Fruit fly (Drosophila melanogaster) whole organism, embryonic: ENCODE results near the gene NimC1.

Experiments
- Abd-B ChIP-seq: fragments of 200-800 bp; sonication (Bioruptor generic); optimal IDR thresholded peaks from 2 replicates; lab custom pipeline; 2018; ENCODE audit warnings: missing biosample characterization, mild to moderate bottlenecking, missing genetic modification characterization, moderate library complexity
- Bdp1 ChIP-seq: fragments of 200-800 bp; sonication (Bioruptor generic); optimal IDR thresholded peaks from 3 replicates; lab custom pipeline; 2016; ENCODE audit warnings: missing biosample characterization, missing genetic modification characterization
- CG10209 ChIP-seq: fragments of 200-800 bp; sonication (Bioruptor generic); optimal IDR thresholded peaks from 3 replicates; lab custom pipeline; 2017; ENCODE audit warnings: missing biosample characterization, mild to moderate bottlenecking, missing genetic modification characterization, missing genetic modification reagents
- CG10274 ChIP-seq: fragments of 200-800 bp; sonication (Bioruptor generic); optimal IDR thresholded peaks from 3 replicates; lab custom pipeline; 2017; ENCODE audit warnings: missing biosample characterization, mild to moderate bottlenecking, missing genetic modification characterization
- CG10543 ChIP-seq: fragments of 200-800 bp; sonication (Bioruptor generic); optimal IDR thresholded peaks from 3 replicates; lab custom pipeline; 2017; ENCODE audit warnings: missing biosample characterization, mild to moderate bottlenecking, missing genetic modification characterization, moderate library complexity
- CG12299 ChIP-seq: fragments of 200-800 bp; sonication (Bioruptor generic); optimal IDR thresholded peaks from 2 replicates; lab custom pipeline; 2018; ENCODE audit warnings: missing biosample characterization, mild to moderate bottlenecking, missing genetic modification characterization
- CG15479 ChIP-seq: fragments of 200-800 bp; sonication (Bioruptor generic); optimal IDR thresholded peaks from 3 replicates; lab custom pipeline; 2019; ENCODE audit warnings: missing biosample characterization, mild to moderate bottlenecking, missing genetic modification characterization, moderate library complexity
- CG16779 ChIP-seq: fragments of 200-800 bp; sonication (Bioruptor generic); IDR thresholded peaks from 2 replicates; pipeline ENCODE4 v1.3.6; 2022; ENCODE audit warnings: missing biosample characterization, missing genetic modification characterization
- CG18764 ChIP-seq: fragments of 200-800 bp; sonication (Bioruptor generic); optimal IDR thresholded peaks from 3 replicates; lab custom pipeline; 2016; ENCODE audit warnings: missing biosample characterization, missing genetic modification characterization
- CG4854 ChIP-seq: fragments of 200-800 bp; sonication (Bioruptor generic); optimal IDR thresholded peaks from 2 replicates; lab custom pipeline; 2016; ENCODE audit warnings: missing biosample characterization, missing genetic modification characterization, inconsistent platforms
- CG6765 ChIP-seq: fragments of 200-800 bp; sonication (Bioruptor generic); optimal IDR thresholded peaks from 3 replicates; lab custom pipeline; 2017; ENCODE audit warnings: missing biosample characterization, mild to moderate bottlenecking, missing genetic modification characterization
- CG6854 ChIP-seq: fragments of 200-800 bp; sonication (Bioruptor generic); optimal IDR thresholded peaks from 3 replicates; lab custom pipeline; 2017; ENCODE audit warnings: missing biosample characterization, mild to moderate bottlenecking, missing genetic modification characterization
- CG7786 ChIP-seq: fragments of 200-800 bp; sonication (Bioruptor generic); optimal IDR thresholded peaks from 2 replicates; lab custom pipeline; 2016; ENCODE audit warnings: missing biosample characterization, missing genetic modification characterization
- CG7928 ChIP-seq: fragments of 200-800 bp; sonication (Bioruptor generic); optimal IDR thresholded peaks from 2 replicates; lab custom pipeline; 2017; ENCODE audit warnings: missing biosample characterization, mild to moderate bottlenecking, missing genetic modification characterization
- CG7963 ChIP-seq: fragments of 200-800 bp; sonication (Bioruptor generic); IDR thresholded peaks from 3 replicates; pipeline ENCODE4 v1.3.6; 2022; ENCODE audit warnings: missing biosample characterization, missing genetic modification characterization; ENCODE audit not compliant: partially characterized antibody
- CG8281 ChIP-seq: fragments of 200-800 bp; sonication (Bioruptor generic); optimal IDR thresholded peaks from 2 replicates; lab custom pipeline; 2018; ENCODE audit warnings: missing biosample characterization, mild to moderate bottlenecking, missing genetic modification characterization, moderate library complexity
- CG8944 ChIP-seq: fragments of 200-800 bp; sonication (Bioruptor generic); optimal IDR thresholded peaks from 3 replicates; lab custom pipeline; 2016; ENCODE audit warnings: missing biosample characterization, missing genetic modification characterization
- CG9876 ChIP-seq: fragments of 200-800 bp; sonication (Bioruptor generic); optimal IDR thresholded peaks from 2 replicates; lab custom pipeline; 2016; ENCODE audit warnings: missing biosample characterization, missing genetic modification characterization
- Doc3 ChIP-seq: fragments of 200-800 bp; sonication (Bioruptor generic); IDR thresholded peaks from 3 replicates; pipeline ENCODE4 v1.3.6; 2022; ENCODE audit warnings: missing biosample characterization, missing genetic modification characterization; ENCODE audit not compliant: partially characterized antibody
- Ets97D ChIP-seq: fragments of 200-800 bp; sonication (Bioruptor generic); optimal IDR thresholded peaks from 3 replicates; lab custom pipeline; 2016; ENCODE audit warnings: missing biosample characterization, missing genetic modification characterization
- HmgD ChIP-seq: fragments of 200-800 bp; sonication (Bioruptor generic); optimal IDR thresholded peaks from 3 replicates; lab custom pipeline; 2016; ENCODE audit warnings: missing biosample characterization, missing genetic modification characterization
- Hr3 ChIP-seq: fragments of 200-800 bp; sonication (Bioruptor generic); optimal IDR thresholded peaks from 3 replicates; lab custom pipeline; 2016; ENCODE audit warnings: missing biosample characterization, missing genetic modification characterization
- MBD-R2 ChIP-seq: fragments of 200-800 bp; sonication (Bioruptor generic); IDR thresholded peaks from 2 replicates; pipeline ENCODE4 v1.3.6; 2022; ENCODE audit warnings: missing biosample characterization, missing genetic modification characterization
- Nf-YB ChIP-seq: fragments of 200-800 bp; sonication (Bioruptor generic); optimal IDR thresholded peaks from 3 replicates; lab custom pipeline; 2019; ENCODE audit warnings: missing biosample characterization, mild to moderate bottlenecking, missing genetic modification characterization, moderate library complexity
- Sox100B ChIP-seq: fragments of 200-800 bp; sonication (Bioruptor generic); optimal IDR thresholded peaks from 3 replicates; lab custom pipeline; 2018; ENCODE audit warnings: missing biosample characterization, mild to moderate bottlenecking, missing genetic modification characterization
- Ssrp ChIP-seq: fragments of 200-800 bp; sonication (Bioruptor generic); optimal IDR thresholded peaks from 2 replicates; lab custom pipeline; 2018; ENCODE audit warnings: missing biosample characterization, mild to moderate bottlenecking, missing genetic modification characterization, moderate library complexity
- Tbp ChIP-seq: fragments of >200 bp; optimal IDR thresholded peaks from 2 replicates; lab custom pipeline; 2018; ENCODE audit warnings: missing biosample characterization, missing genetic modification characterization
- Vsx1 ChIP-seq: fragments of 200-800 bp; sonication (Bioruptor generic); optimal IDR thresholded peaks from 2 replicates; lab custom pipeline; 2017; ENCODE audit warnings: missing biosample characterization, mild to moderate bottlenecking, missing genetic modification characterization, missing genetic modification reagents
- al ChIP-seq: fragments of 200-800 bp; sonication (Bioruptor generic); IDR thresholded peaks from 2 replicates; pipeline ENCODE4 v1.3.6; 2022; ENCODE audit warnings: missing biosample characterization, missing genetic modification characterization
- bbx ChIP-seq: fragments of 200-800 bp; sonication (Bioruptor generic); IDR thresholded peaks from 2 replicates; pipeline ENCODE4 v1.3.6; 2022; ENCODE audit warnings: missing biosample characterization, missing genetic modification characterization; ENCODE audit not compliant: partially characterized antibody
- br ChIP-seq: fragments of >200 bp; optimal IDR thresholded peaks from 2 replicates; lab custom pipeline; 2017
- bsh ChIP-seq, 2 experiments: fragments of 200-800 bp; sonication (Bioruptor generic); optimal IDR thresholded peaks; 2 replicates each; lab custom pipeline; 2017 to 2018; ENCODE audit warnings: mild to moderate bottlenecking in 2 of 2, missing biosample characterization in 2 of 2, missing genetic modification characterization in 2 of 2, moderate library complexity in 1 of 2
- dysf ChIP-seq: fragments of 200-800 bp; sonication (Bioruptor generic); IDR thresholded peaks from 3 replicates; pipeline ENCODE4 v1.3.6; 2022; ENCODE audit warnings: missing biosample characterization, missing genetic modification characterization
- en ChIP-seq: fragments of 200-800 bp; sonication (Bioruptor generic); optimal IDR thresholded peaks from 2 replicates; lab custom pipeline; 2016; ENCODE audit warnings: missing biosample characterization, missing genetic modification characterization
- eve ChIP-seq, 2 experiments: fragments of >200 bp; optimal IDR thresholded peaks; 2 replicates each; lab custom pipeline; 2017; ENCODE audit warnings: missing biosample characterization in 2 of 2, missing genetic modification characterization in 2 of 2
- ftz-f1 ChIP-seq: fragments of 200-800 bp; sonication (Bioruptor generic); optimal IDR thresholded peaks from 2 replicates; lab custom pipeline; 2016; ENCODE audit warnings: missing biosample characterization, missing genetic modification characterization
- gcm ChIP-seq: fragments of 200-800 bp; sonication (Bioruptor generic); optimal IDR thresholded peaks from 2 replicates; lab custom pipeline; 2019; ENCODE audit warnings: missing biosample characterization, mild to moderate bottlenecking, missing genetic modification characterization, moderate library complexity
- ind ChIP-seq: fragments of 200-800 bp; sonication (Bioruptor generic); optimal IDR thresholded peaks from 3 replicates; lab custom pipeline; 2016; ENCODE audit warnings: missing biosample characterization, missing genetic modification characterization
- inv ChIP-seq: fragments of 200-800 bp; sonication (Bioruptor generic); IDR thresholded peaks from 2 replicates; pipeline ENCODE4 v1.3.6; 2022; ENCODE audit warnings: missing biosample characterization, missing genetic modification characterization; ENCODE audit not compliant: partially characterized antibody
- kah ChIP-seq: fragments of 200-800 bp; sonication (Bioruptor generic); optimal IDR thresholded peaks from 2 replicates; lab custom pipeline; 2018; ENCODE audit warnings: missing biosample characterization, mild to moderate bottlenecking, missing genetic modification characterization
- luna ChIP-seq: fragments of 200-800 bp; sonication (Bioruptor generic); optimal IDR thresholded peaks from 2 replicates; lab custom pipeline; 2016; ENCODE audit warnings: missing biosample characterization, missing genetic modification characterization
- mam ChIP-seq: fragments of 200-800 bp; sonication (Bioruptor generic); optimal IDR thresholded peaks from 3 replicates; lab custom pipeline; 2016; ENCODE audit warnings: missing biosample characterization, missing genetic modification characterization
- odd ChIP-seq: fragments of 200-800 bp; sonication (Bioruptor generic); optimal IDR thresholded peaks from 2 replicates; lab custom pipeline; 2017; ENCODE audit warnings: missing biosample characterization, mild to moderate bottlenecking, missing genetic modification characterization
- peb ChIP-seq: fragments of 200-800 bp; sonication (Bioruptor generic); IDR thresholded peaks from 2 replicates; pipeline ENCODE4 v1.3.6; 2022; ENCODE audit warnings: missing biosample characterization, missing genetic modification characterization
- repo ChIP-seq: fragments of 200-800 bp; sonication (Bioruptor generic); optimal IDR thresholded peaks from 2 replicates; lab custom pipeline; 2016; ENCODE audit warnings: missing biosample characterization, missing genetic modification characterization
- ro ChIP-seq: fragments of 200-800 bp; sonication (Bioruptor generic); IDR thresholded peaks from 2 replicates; pipeline ENCODE4 v1.3.6; 2022; ENCODE audit warnings: missing biosample characterization, missing genetic modification characterization
- schlank ChIP-seq: fragments of 200-800 bp; sonication (Bioruptor generic); optimal IDR thresholded peaks from 2 replicates; lab custom pipeline; 2018; ENCODE audit warnings: missing biosample characterization, mild to moderate bottlenecking, missing genetic modification characterization
- sisA ChIP-seq: fragments of 200-800 bp; sonication (Bioruptor generic); IDR thresholded peaks from 2 replicates; pipeline ENCODE4 v1.3.6; 2022; ENCODE audit warnings: missing biosample characterization, missing genetic modification characterization
- sr ChIP-seq: fragments of 200-800 bp; sonication (Bioruptor generic); IDR thresholded peaks from 3 replicates; pipeline ENCODE4 v1.3.6; 2022; ENCODE audit warnings: missing biosample characterization, missing genetic modification characterization
- wdn ChIP-seq: fragments of 200-800 bp; sonication (Bioruptor generic); IDR thresholded peaks from 2 replicates; pipeline ENCODE4 v1.3.6; 2022; ENCODE audit warnings: missing biosample characterization, missing genetic modification characterization

NimC1 gene

dm6 chr2L:14011591-14012303 is 35.2 kb upstream of the NimC1 start (continued):
- TF ChIP-seq CG10209 (GFP tag; lab: Kevin White, UChicago) (no peak), ro (GFP tag; lab: Robert Waterston, UW) (no peak), CG7786 (no peak), al (GFP tag; lab: Robert Waterston, UW) (peak; percentile 39; the same call in 1 of the 2 replicates), br (lab: Kevin White, UChicago) (no peak), CG6854 (GFP tag; lab: Kevin White, UChicago) (peak; percentile 34), sisA (GFP tag; lab: Robert Waterston, UW) (no peak; the same call in 1 of the 2 replicates), Doc3 (no peak), wdn (GFP tag; lab: Robert Waterston, UW) (peak; percentile 41; the same call in 1 of the 2 replicates), Vsx1 (GFP tag; lab: Kevin White, UChicago) (no peak), CG6765 (GFP tag; lab: Kevin White, UChicago) (no peak), Abd-B (GFP tag; lab: Kevin White, UChicago) (no peak), Bdp1 (no peak), Ssrp (tag; lab: Kevin White, UChicago) (no peak), Ets97D (GFP tag; lab: Kevin White, UChicago) (no peak), CG16779 (GFP tag; lab: Robert Waterston, UW) (no peak), inv (GFP tag; lab: Robert Waterston, UW) (no peak), CG8944 (GFP tag; lab: Kevin White, UChicago) (no peak), ftz-f1 (GFP tag; lab: Kevin White, UChicago) (no peak), eve (GFP tag; optimal IDR thresholded peaks at IDR 0.05; lab: Kevin White, UChicago) (no peak), CG10274 (no peak), MBD-R2 (no peak), CG4854 (GFP tag; lab: Kevin White, UChicago) (peak; percentile 35), CG15479 (GFP tag; lab: Kevin White, UChicago) (no peak), luna (GFP tag; lab: Kevin White, UChicago) (no peak), Tbp (GFP tag; lab: Kevin White, UChicago) (no peak), CG7928 (GFP tag; lab: Kevin White, UChicago) (no peak), sr (GFP tag; lab: Robert Waterston, UW) (no peak), peb (GFP tag; lab: Robert Waterston, UW) (no peak), CG12299 (tag; lab: Kevin White, UChicago) (peak; percentile 26), CG10543 (GFP tag; lab: Kevin White, UChicago) (no peak), Sox100B (GFP tag; lab: Kevin White, UChicago) (peak; percentile 34), ind (GFP tag; lab: Kevin White, UChicago) (peak; percentile 13), CG9876 (GFP tag; lab: Kevin White, UChicago) (no peak), kah (GFP tag; lab: Kevin White, UChicago) (no peak), bsh (GFP tag; optimal IDR thresholded peaks at IDR 0.05; lab: Kevin White, UChicago) (peak in 1 of 2 experiments; percentile 50), schlank (tag; lab: Kevin White, UChicago) (no peak), mam (GFP tag; lab: Kevin White, UChicago) (peak; percentile 22), Nf-YB (no peak), repo (GFP tag; lab: Kevin White, UChicago) (no peak), CG18764 (GFP tag; lab: Kevin White, UChicago) (no peak), gcm (GFP tag; lab: Kevin White, UChicago) (no peak), HmgD (GFP tag; lab: Kevin White, UChicago) (no peak), Hr3 (GFP tag; lab: Kevin White, UChicago) (no peak), bbx (GFP tag; lab: Robert Waterston, UW) (0 out of 2 replicates have a peak, but pooled peaks have one; percentile 13), en (GFP tag; lab: Kevin White, UChicago) (no peak), CG8281 (tag; lab: Kevin White, UChicago) (no peak), odd (no peak), dysf (peak; percentile 43; the same call in 1 of the 3 replicates), CG7963 (GFP tag; lab: Robert Waterston, UW) (no peak)
